Worm (Caenorhabditis elegans) whole organism, L1 larva: ENCODE measurements around the gene dsc-4.

Experiments used
- Y116A8C.19 ChIP-seq: sonication (generic microtip); optimal IDR thresholded peaks from 2 replicates; lab custom pipeline; 2016; ENCODE audit warnings: missing compliant biosample characterization, missing genetic modification characterization, borderline replicate concordance
- ama-1 ChIP-seq: fragments of 150-350 bp; optimal IDR thresholded peaks from 2 replicates; lab custom pipeline; 2014
- lin-14 ChIP-seq: fragments of 200-800 bp; sonication (Bioruptor generic); optimal IDR thresholded peaks from 2 replicates; lab custom pipeline; 2018; ENCODE audit warnings: mild to moderate bottlenecking, missing genetic modification characterization, moderate library complexity, missing compliant biosample characterization
- lin-15B ChIP-seq: fragments of 150-350 bp; sonication (generic microtip); optimal IDR thresholded peaks from 3 replicates; lab custom pipeline; 2014; ENCODE audit warnings: missing biosample characterization, missing genetic modification characterization
- lin-35 ChIP-seq, 2 experiments: fragments of 150-350 bp; optimal IDR thresholded peaks; 2 replicates each; lab custom pipeline; 2014; ENCODE audit warnings: missing biosample characterization in 2 of 2, missing genetic modification characterization in 2 of 2, missing genetic modification reagents in 2 of 2
- lin-39 ChIP-seq: fragments of 150-350 bp; optimal IDR thresholded peaks from 2 replicates; lab custom pipeline; 2014; ENCODE audit warnings: missing biosample characterization, missing genetic modification reagents, missing genetic modification characterization
- mdl-1 ChIP-seq, 2 experiments: fragments of 150-350 bp; optimal IDR thresholded peaks; 2 replicates each; lab custom pipeline; 2014 to 2017; ENCODE audit warnings: missing biosample characterization in 2 of 2, missing genetic modification characterization in 2 of 2, inconsistent platforms in 1 of 2
- mep-1 ChIP-seq: fragments of 150-350 bp; optimal IDR thresholded peaks from 2 replicates; lab custom pipeline; 2014; ENCODE audit warnings: missing biosample characterization, missing genetic modification characterization
- nhr-11 ChIP-seq: fragments of 150-350 bp; optimal IDR thresholded peaks from 2 replicates; lab custom pipeline; 2014; ENCODE audit warnings: missing biosample characterization, missing genetic modification characterization
- nhr-237 ChIP-seq: fragments of 150-350 bp; optimal IDR thresholded peaks from 2 replicates; lab custom pipeline; 2014; ENCODE audit warnings: missing biosample characterization, missing genetic modification characterization
- nhr-77 ChIP-seq: fragments of 150-350 bp; optimal IDR thresholded peaks from 2 replicates; lab custom pipeline; 2014; ENCODE audit warnings: missing biosample characterization, missing genetic modification characterization
- sup-37 ChIP-seq: fragments of 200-800 bp; sonication (Bioruptor generic); optimal IDR thresholded peaks from 2 replicates; lab custom pipeline; 2018; ENCODE audit warnings: mild to moderate bottlenecking, missing genetic modification characterization, missing compliant biosample characterization
- vab-15 ChIP-seq: sonication (generic microtip); optimal IDR thresholded peaks from 2 replicates; lab custom pipeline; 2017; ENCODE audit warnings: missing genotype, mild to moderate bottlenecking, missing genetic modification characterization, missing compliant biosample characterization

DNA sequence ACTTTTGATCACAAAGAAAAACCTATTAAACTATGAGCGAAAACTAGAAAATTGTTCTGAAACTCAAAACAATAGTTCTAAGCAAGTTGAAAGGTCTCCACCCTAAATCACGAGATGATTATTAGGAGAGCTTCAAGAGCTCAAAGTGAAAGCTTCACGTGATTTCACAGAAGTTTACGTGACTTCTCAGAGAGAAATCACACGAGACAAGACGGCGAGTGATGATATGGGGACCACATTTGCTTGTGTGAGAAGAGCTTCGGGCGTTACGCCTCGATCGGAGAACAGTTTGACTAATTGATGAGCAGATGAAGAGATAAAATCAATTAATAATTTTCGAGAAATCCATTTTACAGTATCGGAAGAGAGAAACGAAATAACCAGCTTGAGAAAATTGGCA, 44.6 kb upstream of the dsc-4 start:
- TF ChIP-seq lin-14 (no peak), nhr-77 (tag; lab: Kevin White, UChicago) (no peak), lin-35 (GFP tag; optimal IDR thresholded peaks at IDR 0.05; lab: Kevin White, UChicago) (no peak), lin-39 (tag; lab: Kevin White, UChicago) (no peak), ama-1 (lab: Kevin White, UChicago) (no peak), mdl-1 (tag; optimal IDR thresholded peaks at IDR 0.05; lab: Kevin White, UChicago) (no peak), lin-15B (tag; lab: Kevin White, UChicago) (no peak), mep-1 (tag; lab: Kevin White, UChicago) (no peak), nhr-11 (tag; lab: Kevin White, UChicago) (no peak), sup-37 (GFP tag; lab: Kevin White, UChicago) (no peak), Y116A8C.19 (no peak), nhr-237 (tag; lab: Kevin White, UChicago) (no peak), vab-15 (tag; lab: Kevin White, UChicago) (no peak)
